Fruit fly (Drosophila melanogaster): Measurements from ENCODE around the gene Vml.

Gene Vml

dm6 chrX:2294474-2295434, 19.1 kb downstream of the Vml start (continued):
- peak; percentile 24 for TF ChIP-seq CG11902 (GFP tag; optimal IDR thresholded peaks at IDR 0.05)
- peak; percentile 20 for TF ChIP-seq spab (GFP tag; optimal IDR thresholded peaks at IDR 0.05)
- peak; percentile 58 for TF ChIP-seq Lpt (GFP tag; optimal IDR thresholded peaks at IDR 0.05)
- peak; percentile 67 for TF ChIP-seq lz (GFP tag; optimal IDR thresholded peaks at IDR 0.05)
- TF ChIP-seq acj6 (GFP tag; optimal IDR thresholded peaks at IDR 0.05), result peak; percentile 54
- no peak for TF ChIP-seq Blimp-1 (GFP tag; optimal IDR thresholded peaks at IDR 0.05)
- peak; percentile 39 for TF ChIP-seq OdsH (GFP tag; optimal IDR thresholded peaks at IDR 0.05)
- TF ChIP-seq CG34406 (GFP tag; optimal IDR thresholded peaks at IDR 0.05), result peak; percentile 67
- TF ChIP-seq CG3032 (tag; optimal IDR thresholded peaks at IDR 0.05), result peak; percentile 33
- peak; percentile 27 for TF ChIP-seq Ets96B (tag; optimal IDR thresholded peaks at IDR 0.05)
- TF ChIP-seq Met (GFP tag; optimal IDR thresholded peaks at IDR 0.05), result peak; percentile 74
- TF ChIP-seq CG6808 (GFP tag; optimal IDR thresholded peaks at IDR 0.05), result no peak
- TF ChIP-seq dac (GFP tag; optimal IDR thresholded peaks at IDR 0.05), result no peak
- peak; percentile 40 to 43 for TF ChIP-seq ss (GFP tag; optimal IDR thresholded peaks at IDR 0.05)
- TF ChIP-seq CG6854 (GFP tag; optimal IDR thresholded peaks at IDR 0.05), result peak; percentile 38
- TF ChIP-seq CG7368 (GFP tag; optimal IDR thresholded peaks at IDR 0.05), result peak; percentile 68
- peak; percentile 54 for TF ChIP-seq CG10669 (GFP tag; optimal IDR thresholded peaks at IDR 0.05)
- peak; percentile 56 for TF ChIP-seq CG3919 (GFP tag; optimal IDR thresholded peaks at IDR 0.05)
- TF ChIP-seq svp (GFP tag), result peak; percentile 90
- TF ChIP-seq Sox102F (GFP tag; optimal IDR thresholded peaks at IDR 0.05), result peak; percentile 67
- TF ChIP-seq salr (GFP tag; optimal IDR thresholded peaks at IDR 0.05), result no peak
- peak; percentile 60 for TF ChIP-seq Smox (GFP tag; optimal IDR thresholded peaks at IDR 0.05)
- peak; percentile 53 for TF ChIP-seq CG6792 (GFP tag; optimal IDR thresholded peaks at IDR 0.05)
- peak; percentile 28; the same call in 1 of the 2 replicates for TF ChIP-seq Gug (GFP tag; IDR thresholded peaks at IDR 0.05)
- TF ChIP-seq CG10631 (GFP tag; optimal IDR thresholded peaks at IDR 0.05), result peak; percentile 58
- peak; percentile 21; the same call in 1 of the 2 replicates for TF ChIP-seq CG15336 (GFP tag; IDR thresholded peaks at IDR 0.05)
- TF ChIP-seq Sox14 (GFP tag; optimal IDR thresholded peaks at IDR 0.05), result peak; percentile 89
- peak; percentile 28 for TF ChIP-seq CG1621 (tag; optimal IDR thresholded peaks at IDR 0.05)
- peak; percentile 46 for TF ChIP-seq CG16779 (tag; optimal IDR thresholded peaks at IDR 0.05)
- TF ChIP-seq net (GFP tag; optimal IDR thresholded peaks at IDR 0.05), result peak; percentile 73

dm6 chrX:2295435-2296229, 20.0 kb downstream of the Vml start, which contains the start of gene Raf:
Raf (plus strand) TSS chrX:2295466.
- TF ChIP-seq CG4318 (GFP tag; optimal IDR thresholded peaks at IDR 0.05) (no peak), eg (GFP tag; IDR thresholded peaks at IDR 0.05) (0 out of 3 replicates have a peak, but pooled peaks have one; percentile 70), CG10631 (GFP tag; optimal IDR thresholded peaks at IDR 0.05) (no peak), CG10669 (GFP tag; optimal IDR thresholded peaks at IDR 0.05) (peak; percentile 1), cyc (GFP tag; optimal IDR thresholded peaks at IDR 0.05) (no peak), CG6792 (GFP tag; optimal IDR thresholded peaks at IDR 0.05) (no peak), CG11902 (GFP tag; optimal IDR thresholded peaks at IDR 0.05) (no peak), CG6854 (GFP tag; optimal IDR thresholded peaks at IDR 0.05) (peak; percentile 36), CG3032 (tag; optimal IDR thresholded peaks at IDR 0.05) (no peak), esn (GFP tag; optimal IDR thresholded peaks at IDR 0.05) (no peak), CG34406 (GFP tag; optimal IDR thresholded peaks at IDR 0.05) (no peak), CG11294 (GFP tag; IDR thresholded peaks at IDR 0.05) (0 out of 2 replicates have a peak, but pooled peaks have one; percentile 68), Hr38 (GFP tag; optimal IDR thresholded peaks at IDR 0.05) (no peak), Eip78C (GFP tag) (no peak), Gug (GFP tag; IDR thresholded peaks at IDR 0.05) (no peak; the same call in 1 of the 2 replicates), CG1621 (tag; optimal IDR thresholded peaks at IDR 0.05) (no peak), Met (GFP tag; optimal IDR thresholded peaks at IDR 0.05) (no peak), CG32006 (GFP tag; optimal IDR thresholded peaks at IDR 0.05) (no peak), CG31627 (GFP tag; optimal IDR thresholded peaks at IDR 0.05) (no peak), Hr4 (GFP tag; optimal IDR thresholded peaks at IDR 0.05) (no peak), dsx (GFP tag; optimal IDR thresholded peaks at IDR 0.05; ENCODE audit: poor library complexity, severe bottlenecking) (no peak), acj6 (GFP tag; optimal IDR thresholded peaks at IDR 0.05) (no peak), OdsH (GFP tag; optimal IDR thresholded peaks at IDR 0.05) (no peak), Lpt (GFP tag; optimal IDR thresholded peaks at IDR 0.05) (no peak), svp (GFP tag) (no peak), CG15336 (GFP tag; IDR thresholded peaks at IDR 0.05) (no peak), CG6808 (GFP tag; optimal IDR thresholded peaks at IDR 0.05) (no peak), CG8319 (GFP tag; optimal IDR thresholded peaks at IDR 0.05) (no peak), Hr39 (GFP tag; optimal IDR thresholded peaks at IDR 0.05) (no peak), CG9139 (GFP tag; optimal IDR thresholded peaks at IDR 0.05) (no peak), dac (GFP tag; optimal IDR thresholded peaks at IDR 0.05) (no peak)

Measured in whole organism, prepupa.